Fruit fly (Drosophila melanogaster): ENCODE data around the gene Scgbeta.

- no peak for TF ChIP-seq Myc (optimal IDR thresholded peaks at IDR 0.05)
- TF ChIP-seq insv (optimal IDR thresholded peaks at IDR 0.05) = no peak
- TF ChIP-seq psq (optimal IDR thresholded peaks at IDR 0.05) = no peak
- TF ChIP-seq ttk (optimal IDR thresholded peaks at IDR 0.05) = no peak
- TF ChIP-seq h (optimal IDR thresholded peaks at IDR 0.05) = no peak
These were observed 16.3 kb downstream of the Scgbeta start, which contains the start of gene Cyp9f2 for dm6 chr3R:12405928-12406234.

Data from Kc167 (cell line).